Fruit fly (Drosophila melanogaster) whole organism, pupa: ENCODE data around the gene CG17325.

Experiments
- CG10348 ChIP-seq: fragments of 200-800 bp; sonication (Bioruptor generic); IDR thresholded peaks from 2 replicates; pipeline ENCODE4 v1.3.6; 2022; ENCODE audit warnings: missing biosample characterization, missing genetic modification characterization
- CG9948 ChIP-seq: fragments of 200-800 bp; sonication (Bioruptor generic); optimal IDR thresholded peaks from 2 replicates; lab custom pipeline; 2018; ENCODE audit warnings: missing biosample characterization, mild to moderate bottlenecking, missing genetic modification characterization, moderate library complexity
- Ets98B ChIP-seq: fragments of 200-800 bp; sonication (Bioruptor generic); IDR thresholded peaks from 2 replicates; pipeline ENCODE4 v1.3.6; 2022; ENCODE audit warnings: missing biosample characterization, missing genetic modification characterization
- Pif1B ChIP-seq: fragments of 200-800 bp; sonication (Bioruptor generic); optimal IDR thresholded peaks from 3 replicates; lab custom pipeline; 2016; ENCODE audit warnings: missing biosample characterization, missing genetic modification characterization

- TF ChIP-seq Ets98B (GFP tag; lab: Robert Waterston, UW), result no peak
- TF ChIP-seq CG9948, result no peak
- no peak for TF ChIP-seq Pif1B (GFP tag; lab: Kevin White, UChicago)
- no peak for TF ChIP-seq CG10348 (GFP tag; lab: Robert Waterston, UW)
Measured at dm6 chr2L:18793243-18793642, 19.2 kb upstream of the CG17325 start.
